Worm (Caenorhabditis elegans) whole organism, young adult: Measurements from ENCODE around the gene mrpl-22.

ENCODE experiments used
- F37B4.10 ChIP-seq: fragments of 200-800 bp; sonication (Bioruptor generic); IDR thresholded peaks from 2 replicates; pipeline ENCODE4 v1.3.6; 2022; ENCODE audit warnings: missing genetic modification characterization, missing compliant biosample characterization
- tbp1 ChIP-seq: fragments of 200-800 bp; sonication (Bioruptor generic); optimal IDR thresholded peaks from 2 replicates; lab custom pipeline; 2018; ENCODE audit warnings: mild to moderate bottlenecking, missing genetic modification characterization, missing compliant biosample characterization

DNA sequence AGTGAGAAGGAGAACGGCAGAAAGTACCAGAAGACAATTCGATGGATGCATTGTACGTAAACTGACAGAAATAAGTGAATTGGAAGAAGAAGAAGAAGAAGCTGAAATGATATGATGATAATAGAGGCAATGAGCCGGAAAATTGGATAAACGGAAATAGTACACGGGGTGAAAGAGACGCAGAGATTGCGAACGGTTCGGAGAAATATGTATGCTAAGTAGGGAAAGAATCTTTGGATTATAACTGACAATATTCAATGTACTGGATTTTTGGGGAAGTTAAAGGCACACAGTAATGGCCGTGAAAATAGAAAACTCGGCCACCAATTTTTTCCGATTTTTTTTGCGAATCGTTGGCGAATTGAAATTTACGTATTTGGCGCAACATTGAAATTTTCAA lies 39.9 kb upstream of the mrpl-22 start, which contains the start of gene Y45F3A.4:
- no peak for TF ChIP-seq F37B4.10 (GFP tag; lab: Robert Waterston, UW)
- no peak for TF ChIP-seq tbp1 (GFP tag; lab: Kevin White, UChicago)
